Fruit fly (Drosophila melanogaster) whole organism, prepupa: Measurements from ENCODE around the gene dgt2.

Source experiments
- CG10669 ChIP-seq: fragments of 200-800 bp; sonication (Bioruptor generic); optimal IDR thresholded peaks from 3 replicates; lab custom pipeline; 2018; ENCODE audit warnings: missing biosample characterization, mild to moderate bottlenecking, missing genetic modification characterization, moderate library complexity
- CG6276 ChIP-seq: fragments of 200-800 bp; sonication (Bioruptor generic); optimal IDR thresholded peaks from 2 replicates; lab custom pipeline; 2017; ENCODE audit warnings: missing biosample characterization, mild to moderate bottlenecking, missing genetic modification characterization
- CG6854 ChIP-seq: fragments of 200-800 bp; sonication (Bioruptor generic); optimal IDR thresholded peaks from 2 replicates; lab custom pipeline; 2017; ENCODE audit warnings: missing biosample characterization, mild to moderate bottlenecking, missing genetic modification characterization
- Eip93F ChIP-seq: fragments of 200-800 bp; sonication (Bioruptor generic); optimal IDR thresholded peaks from 2 replicates; lab custom pipeline; 2016; ENCODE audit warnings: missing biosample characterization, mild to moderate bottlenecking, missing genetic modification characterization
- Ets21C ChIP-seq: fragments of 200-800 bp; sonication (Bioruptor generic); optimal IDR thresholded peaks from 3 replicates; lab custom pipeline; 2016; ENCODE audit warnings: missing biosample characterization, missing genetic modification characterization
- Ets96B ChIP-seq: fragments of 200-800 bp; optimal IDR thresholded peaks from 2 replicates; lab custom pipeline; 2019; ENCODE audit warnings: missing biosample characterization, mild to moderate bottlenecking, missing genetic modification characterization, moderate library complexity
- Sox102F ChIP-seq: fragments of 200-800 bp; sonication (Bioruptor generic); optimal IDR thresholded peaks from 2 replicates; lab custom pipeline; 2016; ENCODE audit warnings: missing biosample characterization, mild to moderate bottlenecking, missing genetic modification characterization
- svp ChIP-seq: fragments of 200-800 bp; sonication (Bioruptor generic); peaks from one replicate; lab custom pipeline; 2016; ENCODE audit warnings: missing biosample characterization, missing genetic modification characterization

dm6 chr2L:11940620-11941019, 49.1 kb upstream of the dgt2 start:
- TF ChIP-seq Eip93F (GFP tag; lab: Kevin White, UChicago) (no peak), Ets96B (tag; lab: Kevin White, UChicago) (no peak), CG6854 (GFP tag; lab: Kevin White, UChicago) (no peak), CG6276 (no peak), CG10669 (GFP tag; lab: Kevin White, UChicago) (no peak), Sox102F (no peak), svp (no peak), Ets21C (GFP tag; lab: Kevin White, UChicago) (no peak)
